Fruit fly (Drosophila melanogaster) whole organism, embryonic: ENCODE results near the gene HemK2.

Experiments
- C15 ChIP-seq: fragments of 200-800 bp; sonication (Bioruptor generic); IDR thresholded peaks from 3 replicates; pipeline ENCODE4 v1.3.6; 2022; ENCODE audit warnings: missing biosample characterization, missing genetic modification characterization
- CG13894 ChIP-seq: fragments of 200-800 bp; sonication (Bioruptor generic); optimal IDR thresholded peaks from 3 replicates; lab custom pipeline; 2018; ENCODE audit warnings: missing biosample characterization, mild to moderate bottlenecking, missing genetic modification characterization, moderate library complexity
- CG15601 ChIP-seq: fragments of 200-800 bp; sonication (Bioruptor generic); optimal IDR thresholded peaks from 3 replicates; lab custom pipeline; 2019; ENCODE audit warnings: missing biosample characterization, mild to moderate bottlenecking, missing genetic modification characterization, moderate library complexity
- CG6683 ChIP-seq: fragments of 200-800 bp; sonication (Bioruptor generic); optimal IDR thresholded peaks from 2 replicates; lab custom pipeline; 2017; ENCODE audit warnings: missing biosample characterization, mild to moderate bottlenecking, missing genetic modification characterization, missing genetic modification reagents
- CG7271 ChIP-seq: fragments of 200-800 bp; sonication (Bioruptor generic); optimal IDR thresholded peaks from 2 replicates; lab custom pipeline; 2018; ENCODE audit warnings: missing biosample characterization, mild to moderate bottlenecking, missing genetic modification characterization, moderate library complexity
- CG7928 ChIP-seq: fragments of 200-800 bp; sonication (Bioruptor generic); optimal IDR thresholded peaks from 2 replicates; lab custom pipeline; 2017; ENCODE audit warnings: missing biosample characterization, mild to moderate bottlenecking, missing genetic modification characterization
- CG8388 ChIP-seq: fragments of 200-800 bp; sonication (Bioruptor generic); optimal IDR thresholded peaks from 2 replicates; lab custom pipeline; 2019; ENCODE audit warnings: missing biosample characterization, mild to moderate bottlenecking, missing genetic modification characterization, moderate library complexity
- CG9727 ChIP-seq: fragments of 200-800 bp; sonication (Bioruptor generic); optimal IDR thresholded peaks from 3 replicates; lab custom pipeline; 2017; ENCODE audit warnings: missing biosample characterization, mild to moderate bottlenecking, missing genetic modification characterization
- Dek ChIP-seq: fragments of 200-800 bp; sonication (Bioruptor generic); optimal IDR thresholded peaks from 3 replicates; lab custom pipeline; 2019; ENCODE audit warnings: missing biosample characterization, mild to moderate bottlenecking, missing genetic modification characterization, moderate library complexity
- Doc3 ChIP-seq: fragments of 200-800 bp; sonication (Bioruptor generic); IDR thresholded peaks from 3 replicates; pipeline ENCODE4 v1.3.6; 2022; ENCODE audit warnings: missing biosample characterization, missing genetic modification characterization; ENCODE audit not compliant: partially characterized antibody
- Fer3 ChIP-seq: fragments of 200-800 bp; sonication (Bioruptor generic); optimal IDR thresholded peaks from 2 replicates; lab custom pipeline; 2018; ENCODE audit warnings: missing biosample characterization, mild to moderate bottlenecking, missing genetic modification characterization, moderate library complexity
- H15 ChIP-seq: fragments of 200-800 bp; sonication (Bioruptor generic); IDR thresholded peaks from 3 replicates; pipeline ENCODE4 v1.3.6; 2022; ENCODE audit warnings: missing biosample characterization, missing genetic modification characterization
- HLH4C ChIP-seq: fragments of 200-800 bp; sonication (Bioruptor generic); IDR thresholded peaks from 3 replicates; pipeline ENCODE4 v1.3.6; 2022; ENCODE audit warnings: missing biosample characterization, missing genetic modification characterization; ENCODE audit not compliant: partially characterized antibody
- Hand ChIP-seq: fragments of 200-800 bp; sonication (Bioruptor generic); optimal IDR thresholded peaks from 2 replicates; lab custom pipeline; 2017; ENCODE audit warnings: mild to moderate bottlenecking, missing biosample characterization, missing genetic modification reagents, missing genetic modification characterization
- Mrtf ChIP-seq: fragments of 200-800 bp; sonication (Bioruptor generic); IDR thresholded peaks from 3 replicates; pipeline ENCODE4 v1.3.6; 2022; ENCODE audit warnings: missing biosample characterization, missing genetic modification characterization
- Oli ChIP-seq: fragments of 200-800 bp; sonication (Bioruptor generic); optimal IDR thresholded peaks from 2 replicates; lab custom pipeline; 2018; ENCODE audit warnings: missing biosample characterization, mild to moderate bottlenecking, missing genetic modification characterization, moderate library complexity
- Poxn ChIP-seq: fragments of 200-800 bp; sonication (Bioruptor generic); IDR thresholded peaks from 2 replicates; pipeline ENCODE4 v1.3.6; 2022; ENCODE audit warnings: missing biosample characterization, missing genetic modification characterization
- Ptx1 ChIP-seq: fragments of 200-800 bp; sonication (Bioruptor generic); IDR thresholded peaks from 2 replicates; pipeline ENCODE4 v1.3.6; 2022; ENCODE audit warnings: missing biosample characterization, missing genetic modification characterization
- Ravus ChIP-seq: fragments of 200-800 bp; sonication (Bioruptor generic); IDR thresholded peaks from 2 replicates; pipeline ENCODE4 v1.3.6; 2022; ENCODE audit warnings: missing biosample characterization, missing genetic modification characterization
- Sox102F ChIP-seq: fragments of 200-800 bp; sonication (Bioruptor generic); optimal IDR thresholded peaks from 2 replicates; lab custom pipeline; 2018; ENCODE audit warnings: missing biosample characterization, mild to moderate bottlenecking, missing genetic modification characterization, moderate library complexity
- Stat92E ChIP-seq, 3 experiments: fragments of >200 bp in 2 of 3; fragments of 200-800 bp in 1 of 3; sonication (Bioruptor generic) in 1 of 3; optimal IDR thresholded peaks; 2 replicates each; lab custom pipeline; 2017 to 2019; ENCODE audit warnings: missing biosample characterization in 3 of 3, missing genetic modification characterization in 3 of 3, mild to moderate bottlenecking in 1 of 3, moderate library complexity in 1 of 3
- Tbp ChIP-seq: fragments of >200 bp; optimal IDR thresholded peaks from 2 replicates; lab custom pipeline; 2018; ENCODE audit warnings: missing biosample characterization, missing genetic modification characterization
- Trl ChIP-seq, 3 experiments: fragments of >200 bp in 2 of 3; fragments of 200-800 bp in 1 of 3; sonication (Bioruptor generic) in 1 of 3; optimal IDR thresholded peaks; 2 replicates in 1 of 3; 3 replicates in 2 of 3; lab custom pipeline; 2016 to 2017; ENCODE audit warnings: missing biosample characterization in 1 of 3, missing genetic modification characterization in 1 of 3
- al ChIP-seq: fragments of 200-800 bp; sonication (Bioruptor generic); IDR thresholded peaks from 2 replicates; pipeline ENCODE4 v1.3.6; 2022; ENCODE audit warnings: missing biosample characterization, missing genetic modification characterization
- ase ChIP-seq: fragments of 200-800 bp; sonication (Bioruptor generic); IDR thresholded peaks from 3 replicates; pipeline ENCODE4 v1.3.6; 2022; ENCODE audit warnings: missing biosample characterization, missing genetic modification characterization
- az2 ChIP-seq: fragments of 200-800 bp; sonication (Bioruptor generic); optimal IDR thresholded peaks from 3 replicates; lab custom pipeline; 2016; ENCODE audit warnings: missing biosample characterization, missing genetic modification characterization
- bsh ChIP-seq, 2 experiments: fragments of 200-800 bp; sonication (Bioruptor generic); optimal IDR thresholded peaks; 2 replicates each; lab custom pipeline; 2017 to 2018; ENCODE audit warnings: mild to moderate bottlenecking in 2 of 2, missing biosample characterization in 2 of 2, missing genetic modification characterization in 2 of 2, moderate library complexity in 1 of 2
- chm ChIP-seq: fragments of 200-800 bp; sonication (Bioruptor generic); IDR thresholded peaks from 2 replicates; pipeline ENCODE4 v1.3.6; 2022; ENCODE audit warnings: missing biosample characterization, missing genetic modification characterization
- fd102C ChIP-seq: fragments of 200-800 bp; sonication (Bioruptor generic); optimal IDR thresholded peaks from 2 replicates; lab custom pipeline; 2018; ENCODE audit warnings: missing biosample characterization, mild to moderate bottlenecking, missing genetic modification characterization, moderate library complexity
- gce ChIP-seq: fragments of 200-800 bp; sonication (Bioruptor generic); IDR thresholded peaks from 3 replicates; pipeline ENCODE4 v1.3.6; 2022; ENCODE audit warnings: missing biosample characterization, missing genetic modification characterization
- grn ChIP-seq: fragments of 200-800 bp; sonication (Bioruptor generic); optimal IDR thresholded peaks from 3 replicates; lab custom pipeline; 2017; ENCODE audit warnings: missing biosample characterization, missing genetic modification characterization
- hth ChIP-seq: fragments of >200 bp; optimal IDR thresholded peaks from 2 replicates; lab custom pipeline; 2017; ENCODE audit warnings: inconsistent platforms
- klu ChIP-seq: fragments of 200-800 bp; sonication (Bioruptor generic); IDR thresholded peaks from 2 replicates; pipeline ENCODE4 v1.3.6; 2022; ENCODE audit warnings: missing biosample characterization, missing genetic modification characterization
- nerfin-1 ChIP-seq: fragments of 200-800 bp; sonication (Bioruptor generic); optimal IDR thresholded peaks from 3 replicates; lab custom pipeline; 2019; ENCODE audit warnings: missing biosample characterization, mild to moderate bottlenecking, missing genetic modification characterization, moderate library complexity
- odd ChIP-seq: fragments of 200-800 bp; sonication (Bioruptor generic); optimal IDR thresholded peaks from 2 replicates; lab custom pipeline; 2017; ENCODE audit warnings: missing biosample characterization, mild to moderate bottlenecking, missing genetic modification characterization
- otp ChIP-seq: fragments of 200-800 bp; sonication (Bioruptor generic); IDR thresholded peaks from 3 replicates; pipeline ENCODE4, ENCODE4 v1.3.6; 2022; ENCODE audit warnings: missing biosample characterization, missing genetic modification characterization
- pfk ChIP-seq: fragments of 200-800 bp; sonication (Bioruptor generic); optimal IDR thresholded peaks from 2 replicates; lab custom pipeline; 2018; ENCODE audit warnings: missing biosample characterization, mild to moderate bottlenecking, missing genetic modification characterization, moderate library complexity
- pho ChIP-seq: fragments of 200-800 bp; sonication (Bioruptor generic); optimal IDR thresholded peaks from 2 replicates; lab custom pipeline; 2016; ENCODE audit warnings: missing biosample characterization, missing genetic modification characterization
- repo ChIP-seq: fragments of 200-800 bp; sonication (Bioruptor generic); optimal IDR thresholded peaks from 2 replicates; lab custom pipeline; 2016; ENCODE audit warnings: missing biosample characterization, missing genetic modification characterization
- sc ChIP-seq, 3 experiments: fragments of >200 bp in 2 of 3; fragments of 200-800 bp in 1 of 3; sonication (Bioruptor generic) in 1 of 3; optimal IDR thresholded peaks; 2 replicates in 2 of 3; 3 replicates in 1 of 3; lab custom pipeline; 2017; ENCODE audit warnings: mild to moderate bottlenecking in 1 of 3, missing biosample characterization in 1 of 3, missing genetic modification characterization in 1 of 3, missing genetic modification reagents in 1 of 3
- sens-2 ChIP-seq: fragments of 200-800 bp; sonication (Bioruptor generic); IDR thresholded peaks from 2 replicates; pipeline ENCODE4 v1.3.6; 2022; ENCODE audit warnings: missing biosample characterization, missing genetic modification characterization
- sisA ChIP-seq: fragments of 200-800 bp; sonication (Bioruptor generic); IDR thresholded peaks from 2 replicates; pipeline ENCODE4 v1.3.6; 2022; ENCODE audit warnings: missing biosample characterization, missing genetic modification characterization
- tin ChIP-seq: fragments of 200-800 bp; sonication (Bioruptor generic); optimal IDR thresholded peaks from 3 replicates; lab custom pipeline; 2016; ENCODE audit warnings: missing biosample characterization, missing genetic modification characterization
- toy ChIP-seq: fragments of 200-800 bp; sonication (Bioruptor generic); IDR thresholded peaks from 2 replicates; pipeline ENCODE4 v1.3.6; 2022; ENCODE audit warnings: missing biosample characterization, missing genetic modification characterization
- vvl ChIP-seq: fragments of 200-800 bp; sonication (Bioruptor generic); IDR thresholded peaks from 2 replicates; pipeline ENCODE4 v1.3.6; 2022; ENCODE audit warnings: missing biosample characterization, missing genetic modification characterization
- zfh1 ChIP-seq: fragments of 200-800 bp; sonication (Bioruptor generic); IDR thresholded peaks from 3 replicates; pipeline ENCODE4 v1.3.6; 2022; ENCODE audit warnings: missing biosample characterization, missing genetic modification characterization

The HemK2 gene

dm6 chr2L:2755323-2755695 is 4.2 kb downstream of the HemK2 start (continued):
- TF ChIP-seq CG15601 (no peak), Trl (optimal IDR thresholded peaks at IDR 0.05; lab: Kevin White, UChicago) (peak; percentile 98 to 100), Trl (GFP tag; optimal IDR thresholded peaks at IDR 0.05; lab: Kevin White, UChicago) (peak; percentile 73), CG7928 (GFP tag; lab: Kevin White, UChicago) (no peak), Stat92E (GFP tag; optimal IDR thresholded peaks at IDR 0.05; lab: Kevin White, UChicago) (peak in 1 of 3 experiments; percentile 29)

dm6 chr2L:2754437-2755322 is 4.8 kb downstream of the HemK2 start:
- TF ChIP-seq C15 (GFP tag; lab: Robert Waterston, UW) = no peak
- TF ChIP-seq Trl (optimal IDR thresholded peaks at IDR 0.05; lab: Kevin White, UChicago) = peak; percentile 98
- peak; percentile 58 for TF ChIP-seq Trl (GFP tag; optimal IDR thresholded peaks at IDR 0.05; lab: Kevin White, UChicago)
- TF ChIP-seq CG13894 (tag; lab: Kevin White, UChicago) = peak; percentile 82
- TF ChIP-seq Tbp (GFP tag; lab: Kevin White, UChicago) = no peak
- TF ChIP-seq Sox102F (GFP tag; lab: Kevin White, UChicago) = peak; percentile 81
- TF ChIP-seq hth = no peak
- no peak for TF ChIP-seq sc (optimal IDR thresholded peaks at IDR 0.05; lab: Kevin White, UChicago)
- peak; percentile 71 for TF ChIP-seq sc (GFP tag; optimal IDR thresholded peaks at IDR 0.05; lab: Kevin White, UChicago)
- peak; percentile 28 for TF ChIP-seq CG7271 (tag; lab: Kevin White, UChicago)
- TF ChIP-seq Mrtf (GFP tag; lab: Robert Waterston, UW) = no peak
- TF ChIP-seq pho (GFP tag; lab: Kevin White, UChicago) = peak; percentile 79
- peak; percentile 76 for TF ChIP-seq az2 (GFP tag; lab: Kevin White, UChicago)
- no peak for TF ChIP-seq otp (GFP tag; lab: Robert Waterston, UW)
- TF ChIP-seq odd (GFP tag; lab: Kevin White, UChicago) = peak; percentile 81
- TF ChIP-seq bsh (GFP tag; optimal IDR thresholded peaks at IDR 0.05; lab: Kevin White, UChicago) = peak; percentile 79 to 84
- peak; percentile 85 for TF ChIP-seq CG9727
- TF ChIP-seq repo (GFP tag; lab: Kevin White, UChicago) = peak; percentile 15
- no peak for TF ChIP-seq zfh1 (GFP tag; lab: Robert Waterston, UW)
- TF ChIP-seq CG6683 (GFP tag; lab: Kevin White, UChicago) = peak; percentile 75
- peak; percentile 84 for TF ChIP-seq Fer3 (tag; lab: Kevin White, UChicago)
- no peak for TF ChIP-seq klu (GFP tag; lab: Robert Waterston, UW)
- peak; percentile 73 for TF ChIP-seq CG8388 (GFP tag; lab: Kevin White, UChicago)
- no peak for TF ChIP-seq chm
- peak; percentile 50 for TF ChIP-seq grn (GFP tag; lab: Kevin White, UChicago)
- TF ChIP-seq sisA (GFP tag; lab: Robert Waterston, UW) = no peak
- TF ChIP-seq fd102C (GFP tag; lab: Kevin White, UChicago) = no peak
- peak; percentile 42 for TF ChIP-seq tin (GFP tag; lab: Kevin White, UChicago)
- peak; percentile 86 for TF ChIP-seq Dek
- no peak for TF ChIP-seq gce (GFP tag; lab: Robert Waterston, UW)
- no peak for TF ChIP-seq sens-2
- TF ChIP-seq ase (GFP tag; lab: Robert Waterston, UW) = no peak
- no peak for TF ChIP-seq H15 (GFP tag; lab: Robert Waterston, UW)
- peak; percentile 63 for TF ChIP-seq pfk (GFP tag; lab: Kevin White, UChicago)
- TF ChIP-seq nerfin-1 (tag; lab: Kevin White, UChicago) = peak; percentile 70
- peak; percentile 89 for TF ChIP-seq Oli
- TF ChIP-seq al = no peak
- no peak for TF ChIP-seq Poxn (GFP tag; lab: Robert Waterston, UW)
- TF ChIP-seq vvl (GFP tag; lab: Robert Waterston, UW) = no peak
- no peak for TF ChIP-seq Ravus
- peak; percentile 82 for TF ChIP-seq Hand (GFP tag; lab: Kevin White, UChicago)
- TF ChIP-seq CG7928 (GFP tag; lab: Kevin White, UChicago) = peak; percentile 68
- TF ChIP-seq Doc3 (GFP tag; lab: Robert Waterston, UW) = no peak
- TF ChIP-seq toy (GFP tag; lab: Robert Waterston, UW) = no peak
- TF ChIP-seq HLH4C = no peak
- TF ChIP-seq Ptx1 (GFP tag; lab: Robert Waterston, UW) = no peak
